Worm (Caenorhabditis elegans): ENCODE results near the gene srh-276.

ce11 chrV:15537923-15538322 lies 8.8 kb downstream of the srh-276 start, which contains the start of gene prde-1:
- TF ChIP-seq snpc-4 (tag; optimal IDR thresholded peaks at IDR 0.05) (no peak), lsy-2 (tag; optimal IDR thresholded peaks at IDR 0.05) (no peak), unc-39 (tag; optimal IDR thresholded peaks at IDR 0.05) (no peak), unc-62 (GFP tag; optimal IDR thresholded peaks at IDR 0.05) (no peak), nhr-28 (tag; optimal IDR thresholded peaks at IDR 0.05) (no peak), elt-3 (tag; optimal IDR thresholded peaks at IDR 0.05) (no peak), nhr-237 (tag; optimal IDR thresholded peaks at IDR 0.05) (no peak), pha-4 (tag; optimal IDR thresholded peaks at IDR 0.05) (no peak), flh-1 (GFP tag; optimal IDR thresholded peaks at IDR 0.05) (no peak), drap-1 (GFP tag; optimal IDR thresholded peaks at IDR 0.05) (no peak), nhr-12 (tag; optimal IDR thresholded peaks at IDR 0.05) (no peak), ces-1 (GFP tag; optimal IDR thresholded peaks at IDR 0.05) (no peak), ceh-43 (GFP tag; optimal IDR thresholded peaks at IDR 0.05) (no peak)
